Fruit fly (Drosophila melanogaster) whole organism, embryonic: ENCODE measurements around the gene frm.

Experiments
- Atf6 ChIP-seq: fragments of 200-800 bp; sonication (Bioruptor generic); IDR thresholded peaks from 2 replicates; pipeline ENCODE4 v1.3.6; 2022; ENCODE audit warnings: missing biosample characterization, missing genetic modification characterization
- Blimp-1 ChIP-seq: fragments of 200-800 bp; sonication (Bioruptor generic); optimal IDR thresholded peaks from 3 replicates; lab custom pipeline; 2018; ENCODE audit warnings: missing biosample characterization, missing genetic modification characterization, mild to moderate bottlenecking, moderate library complexity, missing genetic modification reagents
- CG10565 ChIP-seq: fragments of 200-800 bp; sonication (Bioruptor generic); optimal IDR thresholded peaks from 3 replicates; lab custom pipeline; 2016; ENCODE audit warnings: missing biosample characterization, mild to moderate bottlenecking, missing genetic modification characterization
- CG11456 ChIP-seq: fragments of 200-800 bp; sonication (Bioruptor generic); IDR thresholded peaks from 3 replicates; pipeline ENCODE4 v1.3.6; 2022; ENCODE audit warnings: missing biosample characterization, missing genetic modification characterization
- CG12769 ChIP-seq: fragments of 200-800 bp; sonication (Bioruptor generic); optimal IDR thresholded peaks from 2 replicates; lab custom pipeline; 2019; ENCODE audit warnings: missing biosample characterization, mild to moderate bottlenecking, missing genetic modification characterization, moderate library complexity
- CG14441 ChIP-seq: fragments of 200-800 bp; sonication (Bioruptor generic); IDR thresholded peaks from 2 replicates; pipeline ENCODE4 v1.3.6; 2022; ENCODE audit warnings: missing biosample characterization, missing genetic modification characterization
- CG16815 ChIP-seq: fragments of 200-800 bp; sonication (Bioruptor generic); optimal IDR thresholded peaks from 3 replicates; lab custom pipeline; 2017; ENCODE audit warnings: missing biosample characterization, mild to moderate bottlenecking, missing genetic modification characterization
- CG17328 ChIP-seq: fragments of 200-800 bp; sonication (Bioruptor generic); IDR thresholded peaks from 2 replicates; pipeline ENCODE4 v1.3.6; 2022; ENCODE audit warnings: missing biosample characterization, missing genetic modification characterization
- CG1832 ChIP-seq: fragments of 200-800 bp; sonication (Bioruptor generic); optimal IDR thresholded peaks from 2 replicates; lab custom pipeline; 2017; ENCODE audit warnings: missing biosample characterization, mild to moderate bottlenecking, missing genetic modification characterization, inconsistent platforms
- CG2116 ChIP-seq: fragments of 200-800 bp; sonication (Bioruptor generic); optimal IDR thresholded peaks from 3 replicates; lab custom pipeline; 2018; ENCODE audit warnings: missing biosample characterization, mild to moderate bottlenecking, missing genetic modification characterization
- CG42726 ChIP-seq: fragments of 200-800 bp; sonication (Bioruptor generic); IDR thresholded peaks from 2 replicates; pipeline ENCODE4 v1.3.6; 2022; ENCODE audit warnings: missing biosample characterization, missing genetic modification characterization; ENCODE audit not compliant: partially characterized antibody
- CG43689 ChIP-seq: fragments of 200-800 bp; sonication (Bioruptor generic); IDR thresholded peaks from 2 replicates; pipeline ENCODE4 v1.3.6; 2022; ENCODE audit warnings: missing biosample characterization, missing genetic modification characterization
- CG4404 ChIP-seq: fragments of 200-800 bp; sonication (Bioruptor generic); IDR thresholded peaks from 2 replicates; pipeline ENCODE4 v1.3.6; 2022; ENCODE audit warnings: missing biosample characterization, missing genetic modification characterization
- CG6654 ChIP-seq: fragments of 200-800 bp; sonication (Bioruptor generic); optimal IDR thresholded peaks from 2 replicates; lab custom pipeline; 2017; ENCODE audit warnings: missing biosample characterization, mild to moderate bottlenecking, missing genetic modification characterization
- CG8388 ChIP-seq: fragments of 200-800 bp; sonication (Bioruptor generic); optimal IDR thresholded peaks from 2 replicates; lab custom pipeline; 2019; ENCODE audit warnings: missing biosample characterization, mild to moderate bottlenecking, missing genetic modification characterization, moderate library complexity
- CG8478 ChIP-seq: fragments of >200 bp; optimal IDR thresholded peaks from 2 replicates; lab custom pipeline; 2018
- CG9215 ChIP-seq: fragments of 200-800 bp; sonication (Bioruptor generic); IDR thresholded peaks from 2 replicates; pipeline ENCODE4 v1.3.6; 2022; ENCODE audit warnings: missing biosample characterization, missing genetic modification characterization
- CG9797 ChIP-seq: fragments of 200-800 bp; sonication (Bioruptor generic); optimal IDR thresholded peaks from 3 replicates; lab custom pipeline; 2018; ENCODE audit warnings: missing biosample characterization, mild to moderate bottlenecking, missing genetic modification characterization
- CG9876 ChIP-seq: fragments of 200-800 bp; sonication (Bioruptor generic); optimal IDR thresholded peaks from 2 replicates; lab custom pipeline; 2016; ENCODE audit warnings: missing biosample characterization, missing genetic modification characterization
- CG9932 ChIP-seq: fragments of 200-800 bp; sonication (Bioruptor generic); IDR thresholded peaks from 2 replicates; pipeline ENCODE4 v1.3.6; 2022; ENCODE audit warnings: missing biosample characterization, missing genetic modification characterization
- Camta ChIP-seq: fragments of 200-800 bp; sonication (Bioruptor generic); optimal IDR thresholded peaks from 2 replicates; lab custom pipeline; 2016; ENCODE audit warnings: missing biosample characterization, missing genetic modification characterization
- D ChIP-seq, 2 experiments: fragments of 200-800 bp in 1 of 2; fragments of >200 bp in 1 of 2; sonication (Bioruptor generic) in 1 of 2; optimal IDR thresholded peaks; 2 replicates in 1 of 2; 3 replicates in 1 of 2; lab custom pipeline; 2017; ENCODE audit warnings: mild to moderate bottlenecking in 1 of 2, missing biosample characterization in 1 of 2, missing genetic modification characterization in 1 of 2, missing genetic modification reagents in 1 of 2
- H15 ChIP-seq: fragments of 200-800 bp; sonication (Bioruptor generic); IDR thresholded peaks from 3 replicates; pipeline ENCODE4 v1.3.6; 2022; ENCODE audit warnings: missing biosample characterization, missing genetic modification characterization
- Lhr ChIP-seq: fragments of 200-800 bp; sonication (Bioruptor generic); optimal IDR thresholded peaks from 3 replicates; lab custom pipeline; 2017; ENCODE audit warnings: mild to moderate bottlenecking, missing biosample characterization, missing genetic modification reagents, missing genetic modification characterization
- Mrtf ChIP-seq: fragments of 200-800 bp; sonication (Bioruptor generic); IDR thresholded peaks from 3 replicates; pipeline ENCODE4 v1.3.6; 2022; ENCODE audit warnings: missing biosample characterization, missing genetic modification characterization
- Nf-YC ChIP-seq: fragments of 200-800 bp; optimal IDR thresholded peaks from 3 replicates; lab custom pipeline; 2019; ENCODE audit warnings: missing biosample characterization, mild to moderate bottlenecking, missing genetic modification characterization, moderate library complexity
- Oaz ChIP-seq: fragments of 200-800 bp; sonication (Bioruptor generic); IDR thresholded peaks from 2 replicates; pipeline ENCODE4 v1.3.6; 2022; ENCODE audit warnings: missing biosample characterization, missing genetic modification characterization
- Ptx1 ChIP-seq: fragments of 200-800 bp; sonication (Bioruptor generic); IDR thresholded peaks from 2 replicates; pipeline ENCODE4 v1.3.6; 2022; ENCODE audit warnings: missing biosample characterization, missing genetic modification characterization
- Six4 ChIP-seq: fragments of 200-800 bp; sonication (Bioruptor generic); optimal IDR thresholded peaks from 2 replicates; lab custom pipeline; 2016; ENCODE audit warnings: missing biosample characterization, missing genetic modification characterization
- Sry-β ChIP-seq: fragments of 200-800 bp; sonication (Bioruptor generic); optimal IDR thresholded peaks from 2 replicates; lab custom pipeline; 2018; ENCODE audit warnings: missing biosample characterization, mild to moderate bottlenecking, missing genetic modification characterization, moderate library complexity
- Tbp ChIP-seq: fragments of >200 bp; optimal IDR thresholded peaks from 2 replicates; lab custom pipeline; 2018; ENCODE audit warnings: missing biosample characterization, missing genetic modification characterization
- Trl ChIP-seq, 3 experiments: fragments of >200 bp in 2 of 3; fragments of 200-800 bp in 1 of 3; sonication (Bioruptor generic) in 1 of 3; optimal IDR thresholded peaks; 2 replicates in 1 of 3; 3 replicates in 2 of 3; lab custom pipeline; 2016 to 2017; ENCODE audit warnings: missing biosample characterization in 1 of 3, missing genetic modification characterization in 1 of 3
- YL-1 ChIP-seq: fragments of 200-800 bp; sonication (Bioruptor generic); optimal IDR thresholded peaks from 3 replicates; lab custom pipeline; 2017; ENCODE audit warnings: missing biosample characterization, mild to moderate bottlenecking, missing genetic modification characterization
- abd-A ChIP-seq: fragments of 200-800 bp; sonication (Bioruptor generic); optimal IDR thresholded peaks from 3 replicates; lab custom pipeline; 2019; ENCODE audit warnings: missing biosample characterization, mild to moderate bottlenecking, missing genetic modification characterization, moderate library complexity
- al ChIP-seq: fragments of 200-800 bp; sonication (Bioruptor generic); IDR thresholded peaks from 2 replicates; pipeline ENCODE4 v1.3.6; 2022; ENCODE audit warnings: missing biosample characterization, missing genetic modification characterization
- bigmax ChIP-seq: fragments of 200-800 bp; sonication (Bioruptor generic); optimal IDR thresholded peaks from 2 replicates; lab custom pipeline; 2018; ENCODE audit warnings: missing biosample characterization, mild to moderate bottlenecking, missing genetic modification characterization
- bowl ChIP-seq: fragments of 200-800 bp; sonication (Bioruptor generic); IDR thresholded peaks from 2 replicates; pipeline ENCODE4 v1.3.6; 2022; ENCODE audit warnings: missing biosample characterization, missing genetic modification characterization
- dimm ChIP-seq: fragments of 200-800 bp; sonication (Bioruptor generic); IDR thresholded peaks from 2 replicates; pipeline ENCODE4 v1.3.6; 2022; ENCODE audit warnings: missing biosample characterization, missing genetic modification characterization
- eve ChIP-seq, 2 experiments: fragments of >200 bp; optimal IDR thresholded peaks; 2 replicates each; lab custom pipeline; 2017; ENCODE audit warnings: missing biosample characterization in 2 of 2, missing genetic modification characterization in 2 of 2
- kah ChIP-seq: fragments of 200-800 bp; sonication (Bioruptor generic); optimal IDR thresholded peaks from 2 replicates; lab custom pipeline; 2018; ENCODE audit warnings: missing biosample characterization, mild to moderate bottlenecking, missing genetic modification characterization
- lola ChIP-seq, 3 experiments: fragments of >200 bp in 2 of 3; fragments of 200-800 bp in 1 of 3; sonication (Bioruptor generic) in 1 of 3; optimal IDR thresholded peaks; 2 replicates each; lab custom pipeline; 2017 to 2019; ENCODE audit warnings: missing biosample characterization in 3 of 3, missing genetic modification characterization in 3 of 3, mild to moderate bottlenecking in 1 of 3, moderate library complexity in 1 of 3
- mam ChIP-seq: fragments of 200-800 bp; sonication (Bioruptor generic); optimal IDR thresholded peaks from 3 replicates; lab custom pipeline; 2016; ENCODE audit warnings: missing biosample characterization, missing genetic modification characterization
- peb ChIP-seq: fragments of 200-800 bp; sonication (Bioruptor generic); IDR thresholded peaks from 2 replicates; pipeline ENCODE4 v1.3.6; 2022; ENCODE audit warnings: missing biosample characterization, missing genetic modification characterization
- pzg ChIP-seq: fragments of 200-800 bp; sonication (Bioruptor generic); optimal IDR thresholded peaks from 3 replicates; lab custom pipeline; 2018; ENCODE audit warnings: missing biosample characterization, mild to moderate bottlenecking, missing genetic modification characterization, moderate library complexity
- sna ChIP-seq: fragments of 200-800 bp; sonication (Bioruptor generic); IDR thresholded peaks from 2 replicates; pipeline ENCODE4 v1.3.6; 2022; ENCODE audit warnings: missing biosample characterization, missing genetic modification characterization; ENCODE audit not compliant: partially characterized antibody
- tio ChIP-seq: fragments of 200-800 bp; sonication (Bioruptor generic); optimal IDR thresholded peaks from 2 replicates; lab custom pipeline; 2017; ENCODE audit warnings: missing biosample characterization, missing genetic modification characterization, inconsistent platforms
- toy ChIP-seq: fragments of 200-800 bp; sonication (Bioruptor generic); IDR thresholded peaks from 2 replicates; pipeline ENCODE4 v1.3.6; 2022; ENCODE audit warnings: missing biosample characterization, missing genetic modification characterization
- vvl ChIP-seq: fragments of 200-800 bp; sonication (Bioruptor generic); IDR thresholded peaks from 2 replicates; pipeline ENCODE4 v1.3.6; 2022; ENCODE audit warnings: missing biosample characterization, missing genetic modification characterization
- zen ChIP-seq: fragments of 200-800 bp; sonication (Bioruptor generic); optimal IDR thresholded peaks from 3 replicates; lab custom pipeline; 2018; ENCODE audit warnings: missing biosample characterization, mild to moderate bottlenecking, missing genetic modification characterization, moderate library complexity

frm gene

DNA sequence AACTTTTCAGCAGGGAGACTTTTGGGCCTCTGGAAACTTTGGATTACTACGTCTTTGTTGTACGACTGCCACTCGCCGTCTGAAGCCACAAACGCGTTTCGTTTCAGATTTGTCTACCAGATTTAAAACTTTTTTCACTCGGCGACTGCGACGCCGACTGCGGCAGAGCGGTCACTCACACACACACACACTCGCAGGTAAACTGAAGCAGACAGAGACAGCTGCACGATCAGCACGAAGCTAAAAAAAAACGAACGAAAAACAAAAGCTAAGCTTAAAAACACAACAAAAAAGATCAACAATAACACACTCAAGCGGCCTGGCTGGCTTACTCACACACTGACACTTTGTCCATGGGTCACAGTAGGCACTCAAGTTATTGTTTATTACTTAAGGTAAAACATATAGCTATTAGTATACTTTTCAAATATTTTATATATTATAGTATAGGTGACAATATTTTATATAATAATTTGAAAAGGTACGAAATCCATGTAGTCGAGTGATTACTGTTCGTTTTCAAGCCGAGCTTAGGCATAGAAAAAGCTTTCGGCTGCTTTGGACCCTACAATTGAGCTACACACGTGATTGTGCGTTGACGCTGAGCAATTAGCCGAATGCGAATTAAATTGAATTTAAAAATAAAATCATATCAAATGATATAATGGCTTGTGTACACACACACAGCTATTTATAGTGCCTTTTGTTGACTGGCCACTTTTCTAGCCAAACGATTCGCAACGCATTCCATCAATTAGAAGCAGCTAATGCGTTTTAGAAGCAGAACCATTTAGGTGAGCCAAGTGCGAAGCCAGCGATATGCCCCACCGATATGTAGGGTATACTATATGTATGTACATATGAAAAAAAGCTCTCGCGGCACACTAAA lies 26.5 kb upstream of the frm start, which contains the start of gene Msr-110 (continued):
- TF ChIP-seq Atf6 (GFP tag; lab: Robert Waterston, UW) (peak; percentile 91), CG2116 (GFP tag; lab: Kevin White, UChicago) (peak; percentile 37), CG11456 (peak; percentile 83), al (GFP tag; lab: Robert Waterston, UW) (peak; percentile 82), peb (GFP tag; lab: Robert Waterston, UW) (peak; percentile 76), CG1832 (GFP tag; lab: Kevin White, UChicago) (peak; percentile 22), CG42726 (GFP tag; lab: Robert Waterston, UW) (peak; percentile 52; the same call in 1 of the 2 replicates), CG9932 (peak; percentile 95), YL-1 (GFP tag; lab: Kevin White, UChicago) (peak; percentile 54), CG14441 (peak; percentile 86), Lhr (GFP tag; lab: Kevin White, UChicago) (peak; percentile 41), Oaz (GFP tag; lab: Robert Waterston, UW) (peak; percentile 76), Tbp (GFP tag; lab: Kevin White, UChicago) (no peak), CG12769 (peak; percentile 91), kah (peak; percentile 70), CG9876 (GFP tag; lab: Kevin White, UChicago) (peak; percentile 53), bowl (GFP tag; lab: Robert Waterston, UW) (peak; percentile 72), toy (GFP tag; lab: Robert Waterston, UW) (peak; percentile 70), Six4 (GFP tag; lab: Kevin White, UChicago) (peak; percentile 75), zen (tag; lab: Kevin White, UChicago) (peak; percentile 40), Trl (optimal IDR thresholded peaks at IDR 0.05; lab: Kevin White, UChicago) (no peak), Trl (GFP tag; optimal IDR thresholded peaks at IDR 0.05; lab: Kevin White, UChicago) (peak; percentile 55), pzg (GFP tag; lab: Kevin White, UChicago) (no peak), CG17328 (peak; percentile 73), abd-A (tag; lab: Kevin White, UChicago) (peak; percentile 77), H15 (GFP tag; lab: Robert Waterston, UW) (peak; percentile 84), CG4404 (GFP tag; lab: Robert Waterston, UW) (peak; percentile 77), Camta (GFP tag; lab: Kevin White, UChicago) (peak; percentile 48), CG9215 (GFP tag; lab: Robert Waterston, UW) (peak; percentile 89), Blimp-1 (GFP tag; lab: Kevin White, UChicago) (peak; percentile 88)

dm6 chr3L:5576543-5576942 lies 25.6 kb upstream of the frm start:
- no peak for TF ChIP-seq CG2116 (GFP tag; lab: Kevin White, UChicago)
- TF ChIP-seq tio (GFP tag; lab: Kevin White, UChicago): no peak
- TF ChIP-seq D (optimal IDR thresholded peaks at IDR 0.05; lab: Kevin White, UChicago): no peak
- no peak for TF ChIP-seq D (GFP tag; optimal IDR thresholded peaks at IDR 0.05; lab: Kevin White, UChicago)
- no peak for TF ChIP-seq Mrtf
- TF ChIP-seq vvl: no peak
- TF ChIP-seq lola (GFP tag; optimal IDR thresholded peaks at IDR 0.05; lab: Kevin White, UChicago): no peak
- TF ChIP-seq sna: no peak
- TF ChIP-seq CG10565 (GFP tag; lab: Kevin White, UChicago): no peak
- TF ChIP-seq mam (GFP tag; lab: Kevin White, UChicago): no peak
- peak; percentile 81 for TF ChIP-seq Nf-YC (tag; lab: Kevin White, UChicago)
- TF ChIP-seq bigmax: no peak
- no peak for TF ChIP-seq CG8478
- no peak for TF ChIP-seq CG8388 (GFP tag; lab: Kevin White, UChicago)
- no peak for TF ChIP-seq CG16815
- no peak for TF ChIP-seq CG9797
- TF ChIP-seq dimm (GFP tag; lab: Robert Waterston, UW): no peak
- no peak for TF ChIP-seq CG43689
- 0 out of 2 replicates have a peak, but pooled peaks have one; percentile 11 for TF ChIP-seq Ptx1 (GFP tag; lab: Robert Waterston, UW)
- no peak for TF ChIP-seq CG6654 (GFP tag; lab: Kevin White, UChicago)
- TF ChIP-seq Sry-β (GFP tag; lab: Kevin White, UChicago): no peak
- no peak for TF ChIP-seq eve (GFP tag; optimal IDR thresholded peaks at IDR 0.05; lab: Kevin White, UChicago)
